Fruit fly (Drosophila melanogaster): Measurements from ENCODE around the gene CG31875.

DNA sequence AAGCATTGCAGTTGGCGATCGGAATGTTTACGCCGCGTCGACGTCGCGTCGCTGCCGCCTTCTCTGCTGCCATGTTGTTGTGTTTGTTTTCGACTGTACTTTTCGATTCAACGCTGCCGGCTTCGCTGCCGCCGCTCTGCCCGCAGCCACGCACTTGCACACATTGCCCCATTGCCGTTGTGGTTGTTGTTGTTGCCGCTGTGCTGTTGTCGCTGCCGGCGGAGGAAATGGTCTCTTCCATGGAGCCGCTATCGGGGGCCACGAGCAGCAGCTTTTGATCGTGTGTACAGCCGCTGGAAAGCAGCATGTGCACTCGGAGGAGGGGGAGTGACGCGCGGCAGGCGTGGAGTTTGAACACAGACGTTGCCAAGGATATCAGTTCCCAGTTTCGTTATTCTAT, 2.0 kb upstream of the CG31875 start:
- TF ChIP-seq Crg-1 (GFP tag; optimal IDR thresholded peaks at IDR 0.05) = no peak
- TF ChIP-seq Hr96 (GFP tag; optimal IDR thresholded peaks at IDR 0.05) = no peak
- no peak for TF ChIP-seq Clk (GFP tag; optimal IDR thresholded peaks at IDR 0.05)
- no peak for TF ChIP-seq toe (GFP tag; optimal IDR thresholded peaks at IDR 0.05)
- TF ChIP-seq CG1620 (GFP tag; optimal IDR thresholded peaks at IDR 0.05) = no peak
- no peak for TF ChIP-seq CG12768 (GFP tag; optimal IDR thresholded peaks at IDR 0.05)
- no peak for TF ChIP-seq ovo (GFP tag; optimal IDR thresholded peaks at IDR 0.05)
